Fruit fly (Drosophila melanogaster) whole organism, embryonic: Measurements from ENCODE around the gene Srr.

Source experiments
- Ada2b ChIP-seq: fragments of 200-800 bp; sonication (Bioruptor generic); IDR thresholded peaks from 2 replicates; pipeline ENCODE4 v1.3.6; 2022; ENCODE audit warnings: missing biosample characterization, missing genetic modification characterization
- Asciz ChIP-seq: fragments of 200-800 bp; sonication (Bioruptor generic); optimal IDR thresholded peaks from 2 replicates; lab custom pipeline; 2017; ENCODE audit warnings: missing biosample characterization, mild to moderate bottlenecking, missing genetic modification characterization, missing genetic modification reagents
- B-H1 ChIP-seq: fragments of 200-800 bp; sonication (Bioruptor generic); IDR thresholded peaks from 3 replicates; pipeline ENCODE4 v1.3.6; 2022; ENCODE audit warnings: missing biosample characterization, missing genetic modification characterization
- CG14710 ChIP-seq: fragments of 200-800 bp; sonication (Bioruptor generic); optimal IDR thresholded peaks from 3 replicates; lab custom pipeline; 2019; ENCODE audit warnings: missing biosample characterization, mild to moderate bottlenecking, missing genetic modification characterization, moderate library complexity
- CG1647 ChIP-seq: fragments of 200-800 bp; sonication (Bioruptor generic); optimal IDR thresholded peaks from 3 replicates; lab custom pipeline; 2016; ENCODE audit warnings: missing biosample characterization, missing genetic modification characterization
- CG16863 ChIP-seq: fragments of 200-800 bp; sonication (Bioruptor generic); optimal IDR thresholded peaks from 3 replicates; lab custom pipeline; 2016; ENCODE audit warnings: missing biosample characterization, missing genetic modification characterization
- CG17359 ChIP-seq: fragments of 200-800 bp; sonication (Bioruptor generic); optimal IDR thresholded peaks from 3 replicates; lab custom pipeline; 2018; ENCODE audit warnings: missing biosample characterization, mild to moderate bottlenecking, missing genetic modification characterization, moderate library complexity
- CG2199 ChIP-seq: fragments of 200-800 bp; sonication (Bioruptor generic); IDR thresholded peaks from 3 replicates; pipeline ENCODE4 v1.3.6; 2022; ENCODE audit warnings: missing biosample characterization, missing genetic modification characterization
- CG3065 ChIP-seq: fragments of 200-800 bp; sonication (Bioruptor generic); optimal IDR thresholded peaks from 2 replicates; lab custom pipeline; 2016; ENCODE audit warnings: missing biosample characterization, missing genetic modification characterization
- CG31365 ChIP-seq: fragments of 200-800 bp; sonication (Bioruptor generic); optimal IDR thresholded peaks from 2 replicates; lab custom pipeline; 2018; ENCODE audit warnings: missing biosample characterization, mild to moderate bottlenecking, missing genetic modification characterization
- CG32532 ChIP-seq: fragments of 200-800 bp; sonication (Bioruptor generic); IDR thresholded peaks from 2 replicates; pipeline ENCODE4 v1.3.6; 2022; ENCODE audit warnings: missing biosample characterization, missing genetic modification characterization
- CG33557 ChIP-seq: fragments of 200-800 bp; sonication (Bioruptor generic); optimal IDR thresholded peaks from 2 replicates; lab custom pipeline; 2019; ENCODE audit warnings: missing biosample characterization, mild to moderate bottlenecking, missing genetic modification characterization, moderate library complexity
- CG34376 ChIP-seq: fragments of 200-800 bp; sonication (Bioruptor generic); optimal IDR thresholded peaks from 2 replicates; lab custom pipeline; 2018; ENCODE audit warnings: missing biosample characterization, mild to moderate bottlenecking, missing genetic modification characterization
- CG3847 ChIP-seq: fragments of 200-800 bp; sonication (Bioruptor generic); IDR thresholded peaks from 2 replicates; pipeline ENCODE4 v1.3.6; 2022; ENCODE audit warnings: missing biosample characterization, missing genetic modification characterization
- CG4424 ChIP-seq: fragments of 200-800 bp; sonication (Bioruptor generic); optimal IDR thresholded peaks from 3 replicates; lab custom pipeline; 2016; ENCODE audit warnings: missing biosample characterization, missing genetic modification characterization
- CG6683 ChIP-seq: fragments of 200-800 bp; sonication (Bioruptor generic); optimal IDR thresholded peaks from 2 replicates; lab custom pipeline; 2017; ENCODE audit warnings: missing biosample characterization, mild to moderate bottlenecking, missing genetic modification characterization, missing genetic modification reagents
- CG7987 ChIP-seq: fragments of 200-800 bp; sonication (Bioruptor generic); optimal IDR thresholded peaks from 2 replicates; lab custom pipeline; 2018; ENCODE audit warnings: missing biosample characterization, mild to moderate bottlenecking, missing genetic modification characterization, moderate library complexity
- CG8359 ChIP-seq: fragments of 200-800 bp; sonication (Bioruptor generic); optimal IDR thresholded peaks from 2 replicates; lab custom pipeline; 2017; ENCODE audit warnings: missing biosample characterization, mild to moderate bottlenecking, missing genetic modification characterization, borderline replicate concordance
- CG8765 ChIP-seq: fragments of 200-800 bp; sonication (Bioruptor generic); IDR thresholded peaks from 2 replicates; pipeline ENCODE4 v1.3.6; 2022; ENCODE audit warnings: missing biosample characterization, missing genetic modification characterization
- Dll ChIP-seq: fragments of 200-800 bp; sonication (Bioruptor generic); IDR thresholded peaks from 4 replicates; pipeline ENCODE4 v1.3.6; 2022; ENCODE audit warnings: missing biosample characterization, missing genetic modification characterization; ENCODE audit not compliant: partially characterized antibody
- E2f1 ChIP-seq: fragments of 200-800 bp; sonication (Bioruptor generic); IDR thresholded peaks from 2 replicates; pipeline ENCODE4 v1.3.6; 2022; ENCODE audit warnings: missing biosample characterization, missing genetic modification characterization
- Ets97D ChIP-seq: fragments of 200-800 bp; sonication (Bioruptor generic); optimal IDR thresholded peaks from 3 replicates; lab custom pipeline; 2016; ENCODE audit warnings: missing biosample characterization, missing genetic modification characterization
- HHEX ChIP-seq: fragments of 200-800 bp; sonication (Bioruptor generic); optimal IDR thresholded peaks from 3 replicates; lab custom pipeline; 2017; ENCODE audit warnings: missing biosample characterization, mild to moderate bottlenecking, missing genetic modification characterization, missing genetic modification reagents
- Hey ChIP-seq: fragments of 200-800 bp; sonication (Bioruptor generic); optimal IDR thresholded peaks from 3 replicates; lab custom pipeline; 2018; ENCODE audit warnings: missing biosample characterization, mild to moderate bottlenecking, missing genetic modification characterization
- Hmx ChIP-seq: fragments of 200-800 bp; sonication (Bioruptor generic); optimal IDR thresholded peaks from 2 replicates; lab custom pipeline; 2016; ENCODE audit warnings: missing biosample characterization, missing genetic modification characterization
- Mes4 ChIP-seq: fragments of 200-800 bp; sonication (Bioruptor generic); optimal IDR thresholded peaks from 2 replicates; lab custom pipeline; 2016; ENCODE audit warnings: missing biosample characterization, missing genetic modification characterization
- NC2α ChIP-seq: fragments of 200-800 bp; sonication (Bioruptor generic); optimal IDR thresholded peaks from 2 replicates; lab custom pipeline; 2016; ENCODE audit warnings: missing biosample characterization, missing genetic modification characterization
- Oli ChIP-seq: fragments of 200-800 bp; sonication (Bioruptor generic); optimal IDR thresholded peaks from 2 replicates; lab custom pipeline; 2018; ENCODE audit warnings: missing biosample characterization, mild to moderate bottlenecking, missing genetic modification characterization, moderate library complexity
- PHDP ChIP-seq: fragments of 200-800 bp; sonication (Bioruptor generic); optimal IDR thresholded peaks from 3 replicates; lab custom pipeline; 2018; ENCODE audit warnings: missing biosample characterization, mild to moderate bottlenecking, missing genetic modification characterization, moderate library complexity
- Trl ChIP-seq, 3 experiments: fragments of >200 bp in 2 of 3; fragments of 200-800 bp in 1 of 3; sonication (Bioruptor generic) in 1 of 3; optimal IDR thresholded peaks; 2 replicates in 1 of 3; 3 replicates in 2 of 3; lab custom pipeline; 2016 to 2017; ENCODE audit warnings: missing biosample characterization in 1 of 3, missing genetic modification characterization in 1 of 3
- chinmo ChIP-seq: fragments of 200-800 bp; sonication (Bioruptor generic); IDR thresholded peaks from 4 replicates; pipeline ENCODE4 v1.3.6; 2022; ENCODE audit warnings: missing biosample characterization, missing genetic modification characterization; ENCODE audit not compliant: partially characterized antibody
- chn ChIP-seq: fragments of 200-800 bp; sonication (Bioruptor generic); optimal IDR thresholded peaks from 2 replicates; lab custom pipeline; 2016; ENCODE audit warnings: missing biosample characterization, missing genetic modification characterization
- corto ChIP-seq: fragments of 200-800 bp; sonication (Bioruptor generic); optimal IDR thresholded peaks from 2 replicates; lab custom pipeline; 2016; ENCODE audit warnings: missing biosample characterization, mild to moderate bottlenecking, missing genetic modification characterization, moderate library complexity
- crc ChIP-seq: fragments of 200-800 bp; sonication (Bioruptor generic); optimal IDR thresholded peaks from 2 replicates; lab custom pipeline; 2016; ENCODE audit warnings: missing biosample characterization, missing genetic modification characterization
- emc ChIP-seq: fragments of 200-800 bp; sonication (Bioruptor generic); optimal IDR thresholded peaks from 2 replicates; lab custom pipeline; 2016; ENCODE audit warnings: missing biosample characterization, missing genetic modification characterization
- esg ChIP-seq: fragments of 200-800 bp; sonication (Bioruptor generic); conservative IDR thresholded peaks from 2 replicates; pipeline ENCODE4 v1.3.6; 2022; ENCODE audit warnings: missing biosample characterization, missing genetic modification characterization
- fd64A ChIP-seq: fragments of 200-800 bp; sonication (Bioruptor generic); optimal IDR thresholded peaks from 3 replicates; lab custom pipeline; 2018; ENCODE audit warnings: missing biosample characterization, mild to moderate bottlenecking, missing genetic modification characterization
- lola ChIP-seq, 3 experiments: fragments of >200 bp in 2 of 3; fragments of 200-800 bp in 1 of 3; sonication (Bioruptor generic) in 1 of 3; optimal IDR thresholded peaks; 2 replicates each; lab custom pipeline; 2017 to 2019; ENCODE audit warnings: missing biosample characterization in 3 of 3, missing genetic modification characterization in 3 of 3, mild to moderate bottlenecking in 1 of 3, moderate library complexity in 1 of 3
- luna ChIP-seq: fragments of 200-800 bp; sonication (Bioruptor generic); optimal IDR thresholded peaks from 2 replicates; lab custom pipeline; 2016; ENCODE audit warnings: missing biosample characterization, missing genetic modification characterization
- oc ChIP-seq: fragments of 200-800 bp; sonication (Bioruptor generic); optimal IDR thresholded peaks from 2 replicates; lab custom pipeline; 2018; ENCODE audit warnings: missing biosample characterization, mild to moderate bottlenecking, missing genetic modification characterization, moderate library complexity
- odd ChIP-seq: fragments of 200-800 bp; sonication (Bioruptor generic); optimal IDR thresholded peaks from 2 replicates; lab custom pipeline; 2017; ENCODE audit warnings: missing biosample characterization, mild to moderate bottlenecking, missing genetic modification characterization
- pros ChIP-seq: fragments of 200-800 bp; sonication (Bioruptor generic); optimal IDR thresholded peaks from 3 replicates; lab custom pipeline; 2019; ENCODE audit warnings: missing biosample characterization, mild to moderate bottlenecking, missing genetic modification characterization, moderate library complexity
- stc ChIP-seq: fragments of 200-800 bp; sonication (Bioruptor generic); IDR thresholded peaks from 2 replicates; pipeline ENCODE4 v1.3.6; 2022; ENCODE audit warnings: missing biosample characterization, missing genetic modification characterization
- tgo ChIP-seq: fragments of 200-800 bp; sonication (Bioruptor generic); IDR thresholded peaks from 3 replicates; pipeline ENCODE4 v1.3.6; 2022; ENCODE audit warnings: missing biosample characterization, missing genetic modification characterization
- tio ChIP-seq: fragments of 200-800 bp; sonication (Bioruptor generic); optimal IDR thresholded peaks from 2 replicates; lab custom pipeline; 2017; ENCODE audit warnings: missing biosample characterization, missing genetic modification characterization, inconsistent platforms
- tup ChIP-seq: fragments of 200-800 bp; sonication (Bioruptor generic); optimal IDR thresholded peaks from 2 replicates; lab custom pipeline; 2016; ENCODE audit warnings: missing biosample characterization, mild to moderate bottlenecking, missing genetic modification characterization, moderate library complexity
- wek ChIP-seq: fragments of 200-800 bp; sonication (Bioruptor generic); optimal IDR thresholded peaks from 3 replicates; lab custom pipeline; 2018; ENCODE audit warnings: missing biosample characterization, mild to moderate bottlenecking, missing genetic modification characterization, moderate library complexity

Gene Srr

DNA sequence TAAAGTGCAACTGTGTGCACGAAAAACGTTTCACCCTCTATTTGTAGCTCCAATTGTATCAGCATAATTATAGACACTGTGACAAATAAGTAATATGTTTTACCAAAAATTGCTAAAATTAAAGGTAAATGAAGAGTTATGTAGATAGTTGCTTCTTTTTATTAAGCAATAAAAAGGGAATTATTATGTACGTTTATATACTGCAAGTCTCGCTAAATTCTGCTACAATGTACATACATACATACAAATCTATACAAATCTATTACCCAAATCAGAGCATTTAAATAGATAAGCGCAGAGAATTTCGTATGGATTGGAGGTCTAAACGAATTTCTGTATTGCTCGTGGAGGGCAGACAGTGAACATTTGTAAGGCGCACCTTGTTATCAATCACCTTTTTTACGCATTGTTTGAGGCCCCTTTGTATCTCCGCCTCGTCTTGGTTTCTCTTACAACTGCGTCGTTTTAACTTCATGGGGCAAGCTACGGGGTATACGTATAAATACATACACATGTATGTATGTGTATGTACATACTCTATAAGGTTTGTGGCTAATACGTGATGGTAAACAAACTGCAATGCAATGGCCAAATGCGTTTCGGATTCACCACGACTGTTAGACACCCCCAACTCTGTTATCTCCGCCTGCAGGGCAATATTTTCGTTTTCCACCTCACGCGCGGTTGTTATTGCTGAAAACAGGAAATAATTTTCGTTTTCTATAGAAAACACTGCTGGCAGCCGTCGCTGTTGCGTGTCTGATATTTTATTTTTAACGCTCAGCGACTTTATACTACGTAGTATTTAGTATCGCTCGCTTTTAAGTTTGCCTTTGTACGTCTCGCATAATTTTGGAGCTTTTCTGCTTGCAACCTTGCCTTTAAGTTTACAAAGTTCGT, 25.8 kb upstream of the Srr start (continued):
- peak; percentile 52 for TF ChIP-seq E2f1
- peak; percentile 52 for TF ChIP-seq CG8359 (GFP tag; lab: Kevin White, UChicago)
- TF ChIP-seq NC2α (GFP tag; lab: Kevin White, UChicago): no peak
- peak; percentile 60 for TF ChIP-seq pros (GFP tag; lab: Kevin White, UChicago)
- TF ChIP-seq CG2199 (GFP tag; lab: Robert Waterston, UW): peak; percentile 88
- peak; percentile 2 for TF ChIP-seq Hmx (GFP tag; lab: Kevin White, UChicago)
- 0 out of 2 replicates have a peak, but pooled peaks have one; percentile 17 for TF ChIP-seq esg (GFP tag; lab: Robert Waterston, UW)
- peak in 1 of 3 experiments; percentile 80 for TF ChIP-seq lola (GFP tag; optimal IDR thresholded peaks at IDR 0.05; lab: Kevin White, UChicago)
- peak; percentile 80 for TF ChIP-seq CG17359
- peak; percentile 23 for TF ChIP-seq crc
- peak; percentile 37 for TF ChIP-seq Mes4 (GFP tag; lab: Kevin White, UChicago)
- TF ChIP-seq oc (tag; lab: Kevin White, UChicago): peak; percentile 68
- peak; percentile 65 for TF ChIP-seq HHEX (GFP tag; lab: Kevin White, UChicago)
- peak; percentile 77 for TF ChIP-seq Asciz
- peak; percentile 67 for TF ChIP-seq Oli (tag; lab: Kevin White, UChicago)
- TF ChIP-seq stc (GFP tag; lab: Robert Waterston, UW): 0 out of 2 replicates have a peak, but pooled peaks have one; percentile 7
- peak; percentile 40 for TF ChIP-seq CG33557 (GFP tag; lab: Kevin White, UChicago)
- peak; percentile 78 for TF ChIP-seq CG34376 (GFP tag; lab: Kevin White, UChicago)
- TF ChIP-seq Ets97D (GFP tag; lab: Kevin White, UChicago): no peak
- TF ChIP-seq CG16863 (GFP tag; lab: Kevin White, UChicago): peak; percentile 58
- no peak for TF ChIP-seq CG8765
- peak; percentile 81 for TF ChIP-seq CG14710 (tag; lab: Kevin White, UChicago)
- TF ChIP-seq emc (GFP tag; lab: Kevin White, UChicago): no peak
- TF ChIP-seq CG4424 (GFP tag; lab: Kevin White, UChicago): peak; percentile 70
- TF ChIP-seq wek (GFP tag; lab: Kevin White, UChicago): peak; percentile 53
- no peak for TF ChIP-seq CG7987 (GFP tag; lab: Kevin White, UChicago)
- peak; percentile 36; the same call in 2 of the 3 replicates for TF ChIP-seq tgo (GFP tag; lab: Robert Waterston, UW)
- peak; percentile 48 for TF ChIP-seq odd (GFP tag; lab: Kevin White, UChicago)
- TF ChIP-seq Dll (GFP tag; lab: Robert Waterston, UW): 0 out of 4 replicates have a peak, but pooled peaks have one; percentile 29
- TF ChIP-seq tup (GFP tag; lab: Kevin White, UChicago): peak; percentile 44
- peak; percentile 79 for TF ChIP-seq PHDP
- no peak for TF ChIP-seq Hey (tag; lab: Kevin White, UChicago)
- no peak for TF ChIP-seq CG31365 (tag; lab: Kevin White, UChicago)
- TF ChIP-seq luna (GFP tag; lab: Kevin White, UChicago): no peak
- peak; percentile 95; the same call in 3 of the 4 replicates for TF ChIP-seq chinmo (GFP tag; lab: Robert Waterston, UW)
- no peak for TF ChIP-seq CG3065
- TF ChIP-seq Ada2b: no peak
- TF ChIP-seq chn (GFP tag; lab: Kevin White, UChicago): peak; percentile 7
- peak; percentile 34; the same call in 1 of the 2 replicates for TF ChIP-seq CG32532 (GFP tag; lab: Robert Waterston, UW)
- peak; percentile 23 for TF ChIP-seq CG6683 (GFP tag; lab: Kevin White, UChicago)
- peak; percentile 7 for TF ChIP-seq corto (GFP tag; lab: Kevin White, UChicago)
- no peak for TF ChIP-seq CG1647 (GFP tag; lab: Kevin White, UChicago)
- TF ChIP-seq tio (GFP tag; lab: Kevin White, UChicago): peak; percentile 57
- TF ChIP-seq B-H1 (GFP tag; lab: Robert Waterston, UW): peak; percentile 25; the same call in 1 of the 3 replicates
- TF ChIP-seq fd64A (GFP tag; lab: Kevin White, UChicago): peak; percentile 7
- no peak for TF ChIP-seq Trl (optimal IDR thresholded peaks at IDR 0.05; lab: Kevin White, UChicago)
- no peak for TF ChIP-seq Trl (GFP tag; optimal IDR thresholded peaks at IDR 0.05; lab: Kevin White, UChicago)
- 0 out of 2 replicates have a peak, but pooled peaks have one; percentile 35 for TF ChIP-seq CG3847 (GFP tag; lab: Robert Waterston, UW)
